Worm (Caenorhabditis elegans) whole organism, L4 larva: ENCODE measurements around the gene Y53G8AR.1.

ENCODE experiments used
- F10B5.3 ChIP-seq: sonication (generic microtip); optimal IDR thresholded peaks from 2 replicates; lab custom pipeline; 2016; ENCODE audit warnings: mild to moderate bottlenecking, missing genetic modification characterization, missing compliant biosample characterization
- F44E2.7 ChIP-seq: fragments of 200-800 bp; sonication (Bioruptor generic); IDR thresholded peaks from 2 replicates; pipeline ENCODE4 v2.1.2; 2022; ENCODE audit warnings: missing genetic modification characterization, missing compliant biosample characterization
- F49E8.2 ChIP-seq: sonication (generic microtip); optimal IDR thresholded peaks from 2 replicates; lab custom pipeline; 2016; ENCODE audit warnings: missing compliant biosample characterization, mild to moderate bottlenecking, missing genetic modification characterization, borderline replicate concordance
- T20F7.1 ChIP-seq: fragments of 200-800 bp; sonication (Bioruptor generic); optimal IDR thresholded peaks from 2 replicates; lab custom pipeline; 2018; ENCODE audit warnings: mild to moderate bottlenecking, missing genetic modification characterization, missing compliant biosample characterization
- aha-1 ChIP-seq: fragments of 150-350 bp; peaks from one replicate; lab custom pipeline; 2014; ENCODE audit warnings: missing biosample characterization, missing genetic modification characterization
- ama-1 ChIP-seq: fragments of 150-350 bp; optimal IDR thresholded peaks from 2 replicates; lab custom pipeline; 2014; ENCODE audit warnings: inconsistent platforms, mixed read lengths
- arid-1 ChIP-seq: fragments of 200-800 bp; sonication (Bioruptor generic); conservative IDR thresholded peaks from 2 replicates; pipeline ENCODE4 v1.3.6; 2022; ENCODE audit warnings: missing genetic modification reagents, missing genetic modification characterization, missing compliant biosample characterization
- ceh-28 ChIP-seq: fragments of 150-350 bp; optimal IDR thresholded peaks from 2 replicates; lab custom pipeline; 2014; ENCODE audit warnings: missing biosample characterization, missing genetic modification reagents, missing genetic modification characterization
- cey-2 ChIP-seq: sonication (generic microtip); optimal IDR thresholded peaks from 3 replicates; lab custom pipeline; 2017; ENCODE audit warnings: missing genetic modification characterization, mild to moderate bottlenecking, missing compliant biosample characterization, antibody characterized with exemption, borderline replicate concordance; ENCODE audit not compliant: insufficient read depth
- ctbp-1 ChIP-seq: fragments of 200-800 bp; sonication (Bioruptor generic); IDR thresholded peaks from 2 replicates; pipeline ENCODE4 v1.3.6; 2022; ENCODE audit warnings: missing genetic modification reagents, missing genetic modification characterization, missing compliant biosample characterization
- daf-16 ChIP-seq, 3 experiments: sonication (generic microtip); optimal IDR thresholded peaks; 2 replicates each; lab custom pipeline; 2016 to 2017; ENCODE audit warnings: missing genetic modification characterization in 3 of 3, missing genetic modification reagents in 3 of 3, mild to moderate bottlenecking in 2 of 3, missing compliant biosample characterization in 2 of 3, missing biosample characterization in 1 of 3, moderate library complexity in 1 of 3
- dpl-1 ChIP-seq: fragments of 150-350 bp; optimal IDR thresholded peaks from 2 replicates; lab custom pipeline; 2014; ENCODE audit warnings: missing biosample characterization, missing genetic modification reagents, missing genetic modification characterization
- duxl-1 ChIP-seq: sonication (generic microtip); optimal IDR thresholded peaks from 2 replicates; lab custom pipeline; 2016; ENCODE audit warnings: mild to moderate bottlenecking, missing genetic modification characterization, moderate library complexity, missing compliant biosample characterization; ENCODE audit not compliant: poor library complexity
- dve-1 ChIP-seq: sonication (generic microtip); optimal IDR thresholded peaks from 2 replicates; lab custom pipeline; 2017; ENCODE audit warnings: antibody characterized with exemption, mild to moderate bottlenecking, missing genetic modification characterization, missing compliant biosample characterization; ENCODE audit not compliant: insufficient read depth
- egl-27 ChIP-seq: sonication (generic microtip); optimal IDR thresholded peaks from 3 replicates; lab custom pipeline; 2017; ENCODE audit warnings: missing biosample characterization, missing genetic modification reagents, missing genetic modification characterization
- fkh-10 ChIP-seq: fragments of 150-350 bp; optimal IDR thresholded peaks from 2 replicates; lab custom pipeline; 2014; ENCODE audit warnings: missing biosample characterization, missing genetic modification reagents, missing genetic modification characterization
- hif-1 ChIP-seq, 2 experiments: sonication (generic microtip); optimal IDR thresholded peaks; 2 replicates each; lab custom pipeline; 2016 to 2017; ENCODE audit warnings: missing compliant biosample characterization in 2 of 2, missing genetic modification characterization in 2 of 2, missing genetic modification reagents in 2 of 2, missing genotype in 2 of 2, mild to moderate bottlenecking in 1 of 2
- hlh-30 ChIP-seq: sonication (generic microtip); optimal IDR thresholded peaks from 2 replicates; lab custom pipeline; 2017; ENCODE audit warnings: antibody characterized with exemption, mild to moderate bottlenecking, missing genetic modification characterization, missing compliant biosample characterization; ENCODE audit not compliant: insufficient read depth
- lin-1 ChIP-seq: fragments of 200-800 bp; sonication (Bioruptor generic); IDR thresholded peaks from 2 replicates; pipeline ENCODE4 v1.3.6; 2022; ENCODE audit warnings: missing genetic modification reagents, missing genetic modification characterization, missing compliant biosample characterization
- lin-13 ChIP-seq: fragments of 150-350 bp; optimal IDR thresholded peaks from 2 replicates; lab custom pipeline; 2014; ENCODE audit warnings: missing biosample characterization, missing genetic modification reagents, missing genetic modification characterization
- lin-38 ChIP-seq: fragments of 200-800 bp; sonication (Bioruptor generic); IDR thresholded peaks from 2 replicates; pipeline ENCODE4 v1.3.6; 2022; ENCODE audit warnings: missing genetic modification reagents, missing genetic modification characterization, missing compliant biosample characterization
- lin-39 ChIP-seq: fragments of 150-350 bp; optimal IDR thresholded peaks from 2 replicates; lab custom pipeline; 2014; ENCODE audit warnings: missing biosample characterization, missing genetic modification reagents, missing genetic modification characterization
- lsy-2 ChIP-seq, 2 experiments: fragments of 150-350 bp in 1 of 2; sonication (generic microtip) in 1 of 2; optimal IDR thresholded peaks; 2 replicates each; lab custom pipeline; 2014 to 2017; ENCODE audit warnings: missing biosample characterization in 2 of 2, missing genetic modification characterization in 2 of 2
- mdt-29 ChIP-seq: fragments of 200-800 bp; sonication (Bioruptor generic); IDR thresholded peaks from 2 replicates; pipeline ENCODE4 v1.3.6; 2022; ENCODE audit warnings: missing genetic modification reagents, missing genetic modification characterization, missing compliant biosample characterization
- mep-1 ChIP-seq: fragments of 150-350 bp; sonication (generic microtip); optimal IDR thresholded peaks from 3 replicates; lab custom pipeline; 2014; ENCODE audit warnings: missing biosample characterization, missing genetic modification characterization
- mes-2 ChIP-seq: sonication (generic microtip); optimal IDR thresholded peaks from 2 replicates; lab custom pipeline; 2016; ENCODE audit warnings: missing genotype, mild to moderate bottlenecking, missing genetic modification characterization, missing compliant biosample characterization; ENCODE audit not compliant: poor library complexity, severe bottlenecking
- nhr-102 ChIP-seq: sonication (generic microtip); optimal IDR thresholded peaks from 2 replicates; lab custom pipeline; 2016; ENCODE audit warnings: mild to moderate bottlenecking, missing genetic modification characterization, moderate library complexity, missing compliant biosample characterization
- nhr-11 ChIP-seq: fragments of 150-350 bp; optimal IDR thresholded peaks from 2 replicates; lab custom pipeline; 2014; ENCODE audit warnings: missing biosample characterization, missing genetic modification characterization
- nhr-111 ChIP-seq: fragments of 200-800 bp; sonication (Bioruptor generic); optimal IDR thresholded peaks from 2 replicates; lab custom pipeline; 2018; ENCODE audit warnings: mild to moderate bottlenecking, missing genetic modification characterization, missing compliant biosample characterization
- nhr-42 ChIP-seq: fragments of 200-800 bp; sonication (Bioruptor generic); IDR thresholded peaks from 2 replicates; pipeline ENCODE4 v1.3.6; 2022; ENCODE audit warnings: missing genetic modification characterization, missing compliant biosample characterization
- nhr-6 ChIP-seq: fragments of 150-350 bp; optimal IDR thresholded peaks from 2 replicates; lab custom pipeline; 2014; ENCODE audit warnings: missing biosample characterization, missing genetic modification characterization
- nhr-77 ChIP-seq: fragments of 150-350 bp; optimal IDR thresholded peaks from 2 replicates; lab custom pipeline; 2014; ENCODE audit warnings: missing biosample characterization, missing genetic modification characterization
- rbr-2 ChIP-seq: sonication (generic microtip); optimal IDR thresholded peaks from 2 replicates; lab custom pipeline; 2016; ENCODE audit warnings: missing genotype, missing genetic modification characterization, missing compliant biosample characterization
- snpc-4 ChIP-seq: fragments of 150-350 bp; optimal IDR thresholded peaks from 2 replicates; lab custom pipeline; 2014; ENCODE audit warnings: missing biosample characterization, missing genetic modification characterization
- spr-1 ChIP-seq: sonication (generic microtip); optimal IDR thresholded peaks from 2 replicates; lab custom pipeline; 2016; ENCODE audit warnings: mild to moderate bottlenecking, missing genetic modification characterization, missing compliant biosample characterization
- vab-7 ChIP-seq: fragments of 200-800 bp; sonication (Bioruptor generic); IDR thresholded peaks from 2 replicates; pipeline ENCODE4 v1.3.6; 2022; ENCODE audit warnings: missing genetic modification reagents, missing genetic modification characterization, missing compliant biosample characterization
- zfp-3 ChIP-seq: fragments of 200-800 bp; sonication (Bioruptor generic); conservative IDR thresholded peaks from 2 replicates; pipeline ENCODE4 v1.3.6; 2022; ENCODE audit warnings: missing genetic modification reagents, missing genetic modification characterization, missing compliant biosample characterization
- ztf-11 ChIP-seq: fragments of 150-350 bp; optimal IDR thresholded peaks from 2 replicates; lab custom pipeline; 2014; ENCODE audit warnings: missing biosample characterization, missing genetic modification characterization
- ztf-7 ChIP-seq: fragments of 150-350 bp; optimal IDR thresholded peaks from 2 replicates; lab custom pipeline; 2014; ENCODE audit warnings: missing biosample characterization, missing genetic modification characterization

Gene Y53G8AR.1

ce11 chrIII:3317887-3318286, 14.9 kb upstream of the Y53G8AR.1 start:
- peak; percentile 46; the same call in 1 of the 2 replicates for TF ChIP-seq arid-1
- no peak for TF ChIP-seq lsy-2 (tag; optimal IDR thresholded peaks at IDR 0.05; lab: Kevin White, UChicago)
- TF ChIP-seq ctbp-1 (GFP tag; lab: Robert Waterston, UW): 0 out of 2 replicates have a peak, but pooled peaks have one; percentile 32
- TF ChIP-seq mdt-29 (GFP tag; lab: Robert Waterston, UW): no peak
- peak; percentile 2 for TF ChIP-seq ceh-28
- peak in 1 of 2 experiments; percentile 59 for TF ChIP-seq hif-1 (tag; optimal IDR thresholded peaks at IDR 0.05; lab: Kevin White, UChicago)

ce11 chrIII:3321145-3321544, 11.7 kb upstream of the Y53G8AR.1 start, which contains the start of gene Y53G8AR.9:
Y53G8AR.9 (minus strand) TSS chrIII:3321245.
- no peak for TF ChIP-seq snpc-4 (tag; lab: Kevin White, UChicago)
- peak; percentile 71 for TF ChIP-seq aha-1 (tag; lab: Kevin White, UChicago)

ce11 chrIII:3322317-3323010, 10.4 kb upstream of the Y53G8AR.1 start, which contains the start of gene phf-15:
phf-15 (plus strand) TSS chrIII:3322853.
- no peak for TF ChIP-seq daf-16 (GFP tag; optimal IDR thresholded peaks at IDR 0.05; lab: Kevin White, UChicago)
- TF ChIP-seq daf-16 (tag; optimal IDR thresholded peaks at IDR 0.05; lab: Kevin White, UChicago): peak; percentile 2
- TF ChIP-seq mdt-29 (GFP tag; lab: Robert Waterston, UW): 0 out of 2 replicates have a peak, but pooled peaks have one; percentile 29
- TF ChIP-seq nhr-77 (tag; lab: Kevin White, UChicago): no peak
- no peak for TF ChIP-seq cey-2 (tag; lab: Kevin White, UChicago)
- peak; percentile 8 for TF ChIP-seq dpl-1 (GFP tag; lab: Kevin White, UChicago)
- TF ChIP-seq lin-1 (GFP tag; lab: Robert Waterston, UW): no peak
- TF ChIP-seq mes-2: peak; percentile 56
- peak in 1 of 2 experiments; percentile 58 for TF ChIP-seq hif-1 (tag; optimal IDR thresholded peaks at IDR 0.05; lab: Kevin White, UChicago)
- TF ChIP-seq, all 104 proteins: peak for 5

ce11 chrIII:3323906-3324305, 8.9 kb upstream of the Y53G8AR.1 start:
- TF ChIP-seq lsy-2 (tag; optimal IDR thresholded peaks at IDR 0.05; lab: Kevin White, UChicago) (peak in 1 of 2 experiments; percentile 88), nhr-6 (tag; lab: Kevin White, UChicago) (peak; percentile 8), spr-1 (tag; lab: Kevin White, UChicago) (peak; percentile 8), nhr-11 (tag; lab: Kevin White, UChicago) (peak; percentile 32), hif-1 (tag; optimal IDR thresholded peaks at IDR 0.05; lab: Kevin White, UChicago) (peak in 1 of 2 experiments; percentile 2), vab-7 (GFP tag; lab: Robert Waterston, UW) (0 out of 2 replicates have a peak, but pooled peaks have one; percentile 23), hlh-30 (tag; lab: Kevin White, UChicago) (peak; percentile 52), T20F7.1 (peak; percentile 59), ztf-7 (tag; lab: Kevin White, UChicago) (peak; percentile 44), nhr-77 (tag; lab: Kevin White, UChicago) (peak; percentile 50), ztf-11 (tag; lab: Kevin White, UChicago) (no peak), nhr-102 (tag; lab: Kevin White, UChicago) (peak; percentile 9), F44E2.7 (GFP tag; lab: Robert Waterston, UW) (no peak), mdt-29 (GFP tag; lab: Robert Waterston, UW) (no peak), nhr-111 (no peak), duxl-1 (tag; lab: Kevin White, UChicago) (no peak), mep-1 (tag; lab: Kevin White, UChicago) (peak; percentile 61), mes-2 (peak; percentile 83), egl-27 (no peak), nhr-42 (peak; percentile 65; the same call in 1 of the 2 replicates), F10B5.3 (no peak), lin-13 (GFP tag; lab: Kevin White, UChicago) (peak; percentile 2), dve-1 (tag; lab: Kevin White, UChicago) (peak; percentile 30), zfp-3 (GFP tag; lab: Robert Waterston, UW) (0 out of 2 replicates have a peak, but pooled peaks have one; percentile 38), arid-1 (peak; percentile 34; the same call in 1 of the 2 replicates), fkh-10 (GFP tag; lab: Kevin White, UChicago) (peak; percentile 16), dpl-1 (GFP tag; lab: Kevin White, UChicago) (peak; percentile 70), rbr-2 (peak; percentile 15), lin-39 (tag; lab: Kevin White, UChicago) (no peak), lin-38 (GFP tag; lab: Robert Waterston, UW) (peak; percentile 75), ama-1 (lab: Kevin White, UChicago) (peak; percentile 66), aha-1 (tag; lab: Kevin White, UChicago) (peak; percentile 90), F49E8.2 (tag; lab: Kevin White, UChicago) (peak; percentile 15)
